Worm (Caenorhabditis elegans) whole organism, L4 larva: Measurements from ENCODE around the gene R01E6.5.

Experiments
- D1046.2 ChIP-seq: fragments of 200-800 bp; sonication (Bioruptor generic); IDR thresholded peaks from 2 replicates; pipeline ENCODE4 v1.3.6; 2022; ENCODE audit warnings: missing genetic modification characterization, missing compliant biosample characterization
- F10B5.3 ChIP-seq: sonication (generic microtip); optimal IDR thresholded peaks from 2 replicates; lab custom pipeline; 2016; ENCODE audit warnings: mild to moderate bottlenecking, missing genetic modification characterization, missing compliant biosample characterization
- F37D6.2 ChIP-seq: sonication (generic microtip); optimal IDR thresholded peaks from 2 replicates; lab custom pipeline; 2016; ENCODE audit warnings: mild to moderate bottlenecking, missing genetic modification characterization, missing compliant biosample characterization
- F44E2.7 ChIP-seq: fragments of 200-800 bp; sonication (Bioruptor generic); IDR thresholded peaks from 2 replicates; pipeline ENCODE4 v2.1.2; 2022; ENCODE audit warnings: missing genetic modification characterization, missing compliant biosample characterization
- F49E8.2 ChIP-seq: sonication (generic microtip); optimal IDR thresholded peaks from 2 replicates; lab custom pipeline; 2016; ENCODE audit warnings: missing compliant biosample characterization, mild to moderate bottlenecking, missing genetic modification characterization, borderline replicate concordance
- T20F7.1 ChIP-seq: fragments of 200-800 bp; sonication (Bioruptor generic); optimal IDR thresholded peaks from 2 replicates; lab custom pipeline; 2018; ENCODE audit warnings: mild to moderate bottlenecking, missing genetic modification characterization, missing compliant biosample characterization
- T26A8.4 ChIP-seq: fragments of 200-800 bp; sonication (Bioruptor generic); IDR thresholded peaks from 2 replicates; pipeline ENCODE4 v1.3.6; 2022; ENCODE audit warnings: missing genetic modification characterization, missing compliant biosample characterization
- Y48G9A.11 ChIP-seq: fragments of 200-800 bp; sonication (Bioruptor generic); IDR thresholded peaks from 2 replicates; pipeline ENCODE4 v1.3.6; 2022; ENCODE audit warnings: missing genetic modification reagents, missing genetic modification characterization, missing compliant biosample characterization
- Y5F2A.4 ChIP-seq: fragments of 200-800 bp; sonication (Bioruptor generic); optimal IDR thresholded peaks from 2 replicates; lab custom pipeline; 2018; ENCODE audit warnings: mild to moderate bottlenecking, missing genetic modification characterization, missing compliant biosample characterization
- ZK546.5 ChIP-seq, 2 experiments: sonication (generic microtip); optimal IDR thresholded peaks; 2 replicates each; lab custom pipeline; 2017; ENCODE audit warnings: missing biosample characterization in 2 of 2, missing genetic modification characterization in 2 of 2
- aly-2 ChIP-seq: sonication (generic microtip); optimal IDR thresholded peaks from 2 replicates; lab custom pipeline; 2018; ENCODE audit warnings: missing biosample characterization, missing genetic modification characterization
- ama-1 ChIP-seq: fragments of 150-350 bp; optimal IDR thresholded peaks from 2 replicates; lab custom pipeline; 2014; ENCODE audit warnings: inconsistent platforms, mixed read lengths
- attf-4 ChIP-seq: sonication (generic microtip); optimal IDR thresholded peaks from 3 replicates; lab custom pipeline; 2017; ENCODE audit warnings: missing biosample characterization, missing genetic modification characterization
- ceh-32 ChIP-seq: sonication (generic microtip); optimal IDR thresholded peaks from 2 replicates; lab custom pipeline; 2016; ENCODE audit warnings: mild to moderate bottlenecking, missing genetic modification characterization, missing compliant biosample characterization; ENCODE audit not compliant: poor library complexity
- ceh-44 ChIP-seq: fragments of 200-800 bp; sonication (Bioruptor generic); IDR thresholded peaks from 2 replicates; pipeline ENCODE4 v1.3.6; 2022; ENCODE audit warnings: missing genetic modification reagents, missing genetic modification characterization, missing compliant biosample characterization
- ceh-82 ChIP-seq: sonication (generic microtip); optimal IDR thresholded peaks from 2 replicates; lab custom pipeline; 2017; ENCODE audit warnings: missing biosample characterization, missing genetic modification characterization
- ctbp-1 ChIP-seq: fragments of 200-800 bp; sonication (Bioruptor generic); IDR thresholded peaks from 2 replicates; pipeline ENCODE4 v1.3.6; 2022; ENCODE audit warnings: missing genetic modification reagents, missing genetic modification characterization, missing compliant biosample characterization
- daf-19 ChIP-seq: fragments of 200-800 bp; sonication (Bioruptor generic); conservative IDR thresholded peaks from 2 replicates; pipeline ENCODE4 v1.3.6; 2022; ENCODE audit warnings: missing genetic modification characterization, missing compliant biosample characterization
- dmd-8 ChIP-seq: fragments of 200-800 bp; sonication (Bioruptor generic); IDR thresholded peaks from 2 replicates; pipeline ENCODE4 v1.3.6; 2022; ENCODE audit warnings: missing genetic modification characterization, missing compliant biosample characterization
- dmd-9 ChIP-seq: fragments of 200-800 bp; sonication (Bioruptor generic); IDR thresholded peaks from 2 replicates; pipeline ENCODE4 v1.3.6; 2022; ENCODE audit warnings: missing genetic modification reagents, missing genetic modification characterization, missing compliant biosample characterization
- duxl-1 ChIP-seq: sonication (generic microtip); optimal IDR thresholded peaks from 2 replicates; lab custom pipeline; 2016; ENCODE audit warnings: mild to moderate bottlenecking, missing genetic modification characterization, moderate library complexity, missing compliant biosample characterization; ENCODE audit not compliant: poor library complexity
- egl-27 ChIP-seq: sonication (generic microtip); optimal IDR thresholded peaks from 3 replicates; lab custom pipeline; 2017; ENCODE audit warnings: missing biosample characterization, missing genetic modification reagents, missing genetic modification characterization
- hlh-11 ChIP-seq: fragments of 200-800 bp; sonication (Bioruptor generic); optimal IDR thresholded peaks from 2 replicates; lab custom pipeline; 2018; ENCODE audit warnings: mild to moderate bottlenecking, missing genetic modification characterization, missing compliant biosample characterization
- hlh-30 ChIP-seq: sonication (generic microtip); optimal IDR thresholded peaks from 2 replicates; lab custom pipeline; 2017; ENCODE audit warnings: antibody characterized with exemption, mild to moderate bottlenecking, missing genetic modification characterization, missing compliant biosample characterization; ENCODE audit not compliant: insufficient read depth
- hmg-1.1 ChIP-seq: fragments of 200-800 bp; sonication (Bioruptor generic); IDR thresholded peaks from 2 replicates; pipeline ENCODE4 v1.3.6; 2022; ENCODE audit warnings: missing genetic modification reagents, missing genetic modification characterization, missing compliant biosample characterization
- lim-7 ChIP-seq: fragments of 200-800 bp; sonication (Bioruptor generic); IDR thresholded peaks from 2 replicates; pipeline ENCODE4 v1.3.6; 2022; ENCODE audit warnings: missing genetic modification characterization, missing compliant biosample characterization
- lin-29 ChIP-seq: fragments of 200-800 bp; sonication (Bioruptor generic); IDR thresholded peaks from 2 replicates; pipeline ENCODE4 v1.3.6; 2022; ENCODE audit warnings: missing genetic modification reagents, missing genetic modification characterization, missing compliant biosample characterization
- lin-38 ChIP-seq: fragments of 200-800 bp; sonication (Bioruptor generic); IDR thresholded peaks from 2 replicates; pipeline ENCODE4 v1.3.6; 2022; ENCODE audit warnings: missing genetic modification reagents, missing genetic modification characterization, missing compliant biosample characterization
- lsy-2 ChIP-seq, 2 experiments: fragments of 150-350 bp in 1 of 2; sonication (generic microtip) in 1 of 2; optimal IDR thresholded peaks; 2 replicates each; lab custom pipeline; 2014 to 2017; ENCODE audit warnings: missing biosample characterization in 2 of 2, missing genetic modification characterization in 2 of 2
- mdl-1 ChIP-seq, 2 experiments: fragments of 150-350 bp in 1 of 2; sonication (generic microtip) in 1 of 2; optimal IDR thresholded peaks; 2 replicates each; lab custom pipeline; 2014 to 2017; ENCODE audit warnings: missing biosample characterization in 2 of 2, missing genetic modification characterization in 2 of 2
- mep-1 ChIP-seq: fragments of 150-350 bp; sonication (generic microtip); optimal IDR thresholded peaks from 3 replicates; lab custom pipeline; 2014; ENCODE audit warnings: missing biosample characterization, missing genetic modification characterization
- mxl-2 ChIP-seq: fragments of 200-800 bp; sonication (Bioruptor generic); conservative IDR thresholded peaks from 2 replicates; pipeline ENCODE4 v1.3.6; 2022; ENCODE audit warnings: missing genetic modification reagents, missing genetic modification characterization, missing compliant biosample characterization
- nhr-10 ChIP-seq: fragments of 150-350 bp; optimal IDR thresholded peaks from 2 replicates; lab custom pipeline; 2014; ENCODE audit warnings: missing biosample characterization, missing genetic modification characterization
- nhr-11 ChIP-seq: fragments of 150-350 bp; optimal IDR thresholded peaks from 2 replicates; lab custom pipeline; 2014; ENCODE audit warnings: missing biosample characterization, missing genetic modification characterization
- nhr-237 ChIP-seq: sonication (generic microtip); optimal IDR thresholded peaks from 2 replicates; lab custom pipeline; 2017; ENCODE audit warnings: missing biosample characterization, missing genetic modification characterization
- nhr-48 ChIP-seq: sonication (generic microtip); optimal IDR thresholded peaks from 2 replicates; lab custom pipeline; 2016; ENCODE audit warnings: mild to moderate bottlenecking, missing genetic modification characterization, missing compliant biosample characterization
- pha-4 ChIP-seq, 2 experiments: fragments of 150-350 bp in 1 of 2; fragments of 200-800 bp in 1 of 2; sonication (Bioruptor generic) in 1 of 2; IDR thresholded peaks in 1 of 2; optimal IDR thresholded peaks in 1 of 2; 2 replicates each; pipeline versions ENCODE4 v1.3.6 to Lab custom; 2014 to 2022; ENCODE audit warnings: missing genetic modification characterization in 2 of 2, missing genetic modification reagents in 2 of 2, missing biosample characterization in 1 of 2, missing compliant biosample characterization in 1 of 2
- rbr-2 ChIP-seq: sonication (generic microtip); optimal IDR thresholded peaks from 2 replicates; lab custom pipeline; 2016; ENCODE audit warnings: missing genotype, missing genetic modification characterization, missing compliant biosample characterization
- saeg-2 ChIP-seq: fragments of 200-800 bp; sonication (Bioruptor generic); IDR thresholded peaks from 2 replicates; pipeline ENCODE4 v1.3.6; 2022; ENCODE audit warnings: missing genetic modification reagents, missing genetic modification characterization, missing compliant biosample characterization
- tag-97 ChIP-seq: fragments of 200-800 bp; sonication (Bioruptor generic); IDR thresholded peaks from 2 replicates; pipeline ENCODE4 v1.3.6; 2022; ENCODE audit warnings: missing genetic modification characterization, missing compliant biosample characterization
- tra-1 ChIP-seq: fragments of 200-800 bp; sonication (Bioruptor generic); IDR thresholded peaks from 2 replicates; pipeline ENCODE4 v1.3.6; 2022; ENCODE audit warnings: missing genetic modification reagents, missing genetic modification characterization, missing compliant biosample characterization
- unc-62 ChIP-seq, 3 experiments: fragments of 150-350 bp in 1 of 3; sonication (generic microtip); optimal IDR thresholded peaks in 2 of 3; peaks in 1 of 3; 1 replicate in 1 of 3; 2 replicates in 2 of 3; lab custom pipeline; 2014 to 2017; ENCODE audit warnings: missing biosample characterization in 3 of 3, missing genetic modification characterization in 3 of 3, missing genetic modification reagents in 3 of 3, missing genotype in 1 of 3
- zag-1 ChIP-seq: fragments of 150-350 bp; optimal IDR thresholded peaks from 2 replicates; lab custom pipeline; 2014; ENCODE audit warnings: missing biosample characterization, missing genetic modification characterization
- zip-2 ChIP-seq: fragments of 150-350 bp; optimal IDR thresholded peaks from 2 replicates; lab custom pipeline; 2014; ENCODE audit warnings: missing biosample characterization, missing genetic modification characterization
- ztf-7 ChIP-seq: fragments of 150-350 bp; optimal IDR thresholded peaks from 2 replicates; lab custom pipeline; 2014; ENCODE audit warnings: missing biosample characterization, missing genetic modification characterization

The R01E6.5 gene

ce11 chrX:13526219-13527218 lies 10.3 kb upstream of the R01E6.5 start (continued):
- TF ChIP-seq zag-1 (tag; lab: Kevin White, UChicago) = no peak
- TF ChIP-seq hmg-1.1 (GFP tag; lab: Robert Waterston, UW) = no peak
- TF ChIP-seq attf-4 = no peak
- TF ChIP-seq mdl-1 (tag; optimal IDR thresholded peaks at IDR 0.05; lab: Kevin White, UChicago) = peak in 1 of 2 experiments; percentile 16
- TF ChIP-seq nhr-11 (tag; lab: Kevin White, UChicago) = no peak
- TF ChIP-seq ctbp-1 (GFP tag; lab: Robert Waterston, UW) = no peak
- TF ChIP-seq ztf-7 (tag; lab: Kevin White, UChicago) = no peak
- no peak for TF ChIP-seq pha-4 (GFP tag; IDR thresholded peaks at IDR 0.05; lab: Robert Waterston, UW)
- no peak for TF ChIP-seq pha-4 (tag; optimal IDR thresholded peaks at IDR 0.05; lab: Kevin White, UChicago)
- TF ChIP-seq ceh-44 (GFP tag; lab: Robert Waterston, UW) = no peak
- no peak for TF ChIP-seq Y5F2A.4 (GFP tag; lab: Kevin White, UChicago)
- TF ChIP-seq zip-2 = no peak
- TF ChIP-seq D1046.2 (GFP tag; lab: Robert Waterston, UW) = no peak
- TF ChIP-seq ama-1 = no peak

ce11 chrX:13527347-13528092 lies 9.3 kb upstream of the R01E6.5 start, which contains the start of gene pab-2:
Gene pab-2 (minus strand): TSS chrX:13527415.
- TF ChIP-seq mxl-2 (GFP tag; lab: Robert Waterston, UW) (0 out of 2 replicates have a peak, but pooled peaks have one; percentile 61), daf-19 (GFP tag; lab: Robert Waterston, UW) (no peak), dmd-9 (GFP tag; lab: Robert Waterston, UW) (no peak), lsy-2 (tag; optimal IDR thresholded peaks at IDR 0.05; lab: Kevin White, UChicago) (peak; percentile 43 to 82), F44E2.7 (GFP tag; lab: Robert Waterston, UW) (0 out of 2 replicates have a peak, but pooled peaks have one; percentile 35), F49E8.2 (no peak), rbr-2 (tag; lab: Kevin White, UChicago) (peak; percentile 87), nhr-48 (peak; percentile 92), unc-62 (GFP tag; optimal IDR thresholded peaks at IDR 0.05 in 1 of 2; lab: Kevin White, UChicago) (peak in 1 of 2 experiments; percentile 90), unc-62 (tag; optimal IDR thresholded peaks at IDR 0.05; lab: Kevin White, UChicago) (no peak), egl-27 (tag; lab: Kevin White, UChicago) (no peak), ceh-82 (no peak), nhr-237 (tag; lab: Kevin White, UChicago) (no peak), ZK546.5 (tag; optimal IDR thresholded peaks at IDR 0.05; lab: Kevin White, UChicago) (no peak), mep-1 (tag; lab: Kevin White, UChicago) (peak; percentile 88), nhr-10 (tag; lab: Kevin White, UChicago) (peak; percentile 38), lin-29 (no peak), Y48G9A.11 (no peak), ama-1 (no peak), ceh-32 (tag; lab: Kevin White, UChicago) (no peak), F10B5.3 (tag; lab: Kevin White, UChicago) (no peak), saeg-2 (GFP tag; lab: Robert Waterston, UW) (peak; percentile 89), lin-38 (peak; percentile 58), tra-1 (GFP tag; lab: Robert Waterston, UW) (peak; percentile 85), T26A8.4 (peak; percentile 61; the same call in 1 of the 2 replicates), mdl-1 (tag; optimal IDR thresholded peaks at IDR 0.05; lab: Kevin White, UChicago) (peak; percentile 70 to 87), tag-97 (GFP tag; lab: Robert Waterston, UW) (no peak), F37D6.2 (tag; lab: Kevin White, UChicago) (peak; percentile 47), hlh-11 (peak; percentile 98), aly-2 (tag; lab: Kevin White, UChicago) (no peak), T20F7.1 (GFP tag; lab: Kevin White, UChicago) (peak; percentile 46), hlh-30 (tag; lab: Kevin White, UChicago) (peak; percentile 93), dmd-8 (0 out of 2 replicates have a peak, but pooled peaks have one; percentile 54), lim-7 (GFP tag; lab: Robert Waterston, UW) (0 out of 2 replicates have a peak, but pooled peaks have one; percentile 53), duxl-1 (no peak)
